Fruit fly (Drosophila melanogaster) S2 (cell line): Measurements from ENCODE around the gene Mlc-c.
A peak's percentile ranks its signal among the peaks of the same experiment; 100 is the strongest.

ENCODE experiments used
- CG8478 ChIP-seq: fragments of >200 bp; optimal IDR thresholded peaks from 2 replicates; lab custom pipeline; 2018
- CTCF ChIP-seq, 2 experiments: fragments of >200 bp; optimal IDR thresholded peaks; 2 replicates each; lab custom pipeline; 2018

- TF ChIP-seq CTCF (optimal IDR thresholded peaks at IDR 0.05; lab: Kevin White, UChicago) (peak; percentile 90 to 95), CG8478 (lab: Kevin White, UChicago) (no peak)
Measured at dm6 chrX:5612977-5613376, 9.4 kb downstream of the Mlc-c start.
